Fruit fly (Drosophila melanogaster) whole organism, embryonic: ENCODE measurements around the gene CG31855.

Experiments
- Abd-B ChIP-seq: fragments of 200-800 bp; sonication (Bioruptor generic); optimal IDR thresholded peaks from 2 replicates; lab custom pipeline; 2018; ENCODE audit warnings: missing biosample characterization, mild to moderate bottlenecking, missing genetic modification characterization, moderate library complexity
- Aef1 ChIP-seq: fragments of 200-800 bp; sonication (Bioruptor generic); IDR thresholded peaks from 3 replicates; pipeline ENCODE4 v1.3.6; 2022; ENCODE audit warnings: missing biosample characterization, missing genetic modification characterization
- Atf6 ChIP-seq: fragments of 200-800 bp; sonication (Bioruptor generic); IDR thresholded peaks from 2 replicates; pipeline ENCODE4 v1.3.6; 2022; ENCODE audit warnings: missing biosample characterization, missing genetic modification characterization
- CG10543 ChIP-seq: fragments of 200-800 bp; sonication (Bioruptor generic); optimal IDR thresholded peaks from 3 replicates; lab custom pipeline; 2017; ENCODE audit warnings: missing biosample characterization, mild to moderate bottlenecking, missing genetic modification characterization, moderate library complexity
- CG11695 ChIP-seq: fragments of 200-800 bp; sonication (Bioruptor generic); IDR thresholded peaks from 3 replicates; pipeline ENCODE4 v1.3.6; 2022; ENCODE audit warnings: missing biosample characterization, missing genetic modification characterization
- CG12104 ChIP-seq: fragments of 200-800 bp; sonication (Bioruptor generic); optimal IDR thresholded peaks from 3 replicates; lab custom pipeline; 2016; ENCODE audit warnings: missing biosample characterization, missing genetic modification characterization
- CG14014 ChIP-seq: fragments of 200-800 bp; sonication (Bioruptor generic); IDR thresholded peaks from 2 replicates; pipeline ENCODE4 v1.3.6; 2022; ENCODE audit warnings: missing biosample characterization, missing genetic modification characterization
- CG15696 ChIP-seq: fragments of 200-800 bp; sonication (Bioruptor generic); optimal IDR thresholded peaks from 2 replicates; lab custom pipeline; 2019; ENCODE audit warnings: missing biosample characterization, mild to moderate bottlenecking, missing genetic modification characterization, moderate library complexity
- CG1602 ChIP-seq: fragments of 200-800 bp; sonication (Bioruptor generic); optimal IDR thresholded peaks from 3 replicates; lab custom pipeline; 2016; ENCODE audit warnings: missing biosample characterization, missing genetic modification characterization
- CG17912 ChIP-seq: fragments of 200-800 bp; sonication (Bioruptor generic); optimal IDR thresholded peaks from 2 replicates; lab custom pipeline; 2018; ENCODE audit warnings: missing biosample characterization, mild to moderate bottlenecking, missing genetic modification characterization
- CG18011 ChIP-seq: fragments of 200-800 bp; sonication (Bioruptor generic); optimal IDR thresholded peaks from 2 replicates; lab custom pipeline; 2017; ENCODE audit warnings: missing biosample characterization, missing genetic modification characterization, mild to moderate bottlenecking, moderate library complexity, missing genotype
- CG30403 ChIP-seq: fragments of 200-800 bp; sonication (Bioruptor generic); optimal IDR thresholded peaks from 3 replicates; lab custom pipeline; 2016; ENCODE audit warnings: missing biosample characterization, missing genetic modification characterization
- CG33213 ChIP-seq: fragments of 200-800 bp; sonication (Bioruptor generic); optimal IDR thresholded peaks from 3 replicates; lab custom pipeline; 2016; ENCODE audit warnings: missing biosample characterization, missing genetic modification characterization
- CG3838 ChIP-seq: fragments of 200-800 bp; sonication (Bioruptor generic); optimal IDR thresholded peaks from 3 replicates; lab custom pipeline; 2016; ENCODE audit warnings: missing biosample characterization, missing genetic modification characterization
- CG3995 ChIP-seq: fragments of 200-800 bp; sonication (Bioruptor generic); optimal IDR thresholded peaks from 3 replicates; lab custom pipeline; 2016; ENCODE audit warnings: missing biosample characterization, missing genetic modification characterization
- CG43689 ChIP-seq: fragments of 200-800 bp; sonication (Bioruptor generic); IDR thresholded peaks from 2 replicates; pipeline ENCODE4 v1.3.6; 2022; ENCODE audit warnings: missing biosample characterization, missing genetic modification characterization
- CG4854 ChIP-seq: fragments of 200-800 bp; sonication (Bioruptor generic); optimal IDR thresholded peaks from 2 replicates; lab custom pipeline; 2016; ENCODE audit warnings: missing biosample characterization, missing genetic modification characterization, inconsistent platforms
- CG7963 ChIP-seq: fragments of 200-800 bp; sonication (Bioruptor generic); IDR thresholded peaks from 3 replicates; pipeline ENCODE4 v1.3.6; 2022; ENCODE audit warnings: missing biosample characterization, missing genetic modification characterization; ENCODE audit not compliant: partially characterized antibody
- CG9876 ChIP-seq: fragments of 200-800 bp; sonication (Bioruptor generic); optimal IDR thresholded peaks from 2 replicates; lab custom pipeline; 2016; ENCODE audit warnings: missing biosample characterization, missing genetic modification characterization
- Dref ChIP-seq: fragments of 200-800 bp; sonication (Bioruptor generic); IDR thresholded peaks from 2 replicates; pipeline ENCODE4 v1.3.6; 2022; ENCODE audit warnings: missing biosample characterization, missing genetic modification characterization
- Ets97D ChIP-seq: fragments of 200-800 bp; sonication (Bioruptor generic); optimal IDR thresholded peaks from 3 replicates; lab custom pipeline; 2016; ENCODE audit warnings: missing biosample characterization, missing genetic modification characterization
- Lim3 ChIP-seq: fragments of 200-800 bp; sonication (Bioruptor generic); IDR thresholded peaks from 2 replicates; pipeline ENCODE4 v1.3.6; 2022; ENCODE audit warnings: missing biosample characterization, missing genetic modification characterization
- Lpt ChIP-seq: fragments of >200 bp; optimal IDR thresholded peaks from 2 replicates; lab custom pipeline; 2018; ENCODE audit warnings: missing biosample characterization, missing genetic modification characterization
- Max ChIP-seq: fragments of 200-800 bp; sonication (Bioruptor generic); optimal IDR thresholded peaks from 2 replicates; lab custom pipeline; 2016; ENCODE audit warnings: missing biosample characterization, mild to moderate bottlenecking, missing genetic modification characterization
- Nf-YA ChIP-seq: fragments of 200-800 bp; sonication (Bioruptor generic); IDR thresholded peaks from 2 replicates; pipeline ENCODE4 v1.3.6; 2022; ENCODE audit warnings: missing biosample characterization, missing genetic modification characterization
- Nf-YB ChIP-seq: fragments of 200-800 bp; sonication (Bioruptor generic); optimal IDR thresholded peaks from 3 replicates; lab custom pipeline; 2019; ENCODE audit warnings: missing biosample characterization, mild to moderate bottlenecking, missing genetic modification characterization, moderate library complexity
- Ptx1 ChIP-seq: fragments of 200-800 bp; sonication (Bioruptor generic); IDR thresholded peaks from 2 replicates; pipeline ENCODE4 v1.3.6; 2022; ENCODE audit warnings: missing biosample characterization, missing genetic modification characterization
- Sox100B ChIP-seq: fragments of 200-800 bp; sonication (Bioruptor generic); optimal IDR thresholded peaks from 3 replicates; lab custom pipeline; 2018; ENCODE audit warnings: missing biosample characterization, mild to moderate bottlenecking, missing genetic modification characterization
- Stat92E ChIP-seq, 3 experiments: fragments of >200 bp in 2 of 3; fragments of 200-800 bp in 1 of 3; sonication (Bioruptor generic) in 1 of 3; optimal IDR thresholded peaks; 2 replicates each; lab custom pipeline; 2017 to 2019; ENCODE audit warnings: missing biosample characterization in 3 of 3, missing genetic modification characterization in 3 of 3, mild to moderate bottlenecking in 1 of 3, moderate library complexity in 1 of 3
- Xbp1 ChIP-seq: fragments of 200-800 bp; sonication (Bioruptor generic); optimal IDR thresholded peaks from 3 replicates; lab custom pipeline; 2016; ENCODE audit warnings: missing biosample characterization, mild to moderate bottlenecking, missing genetic modification characterization
- ab ChIP-seq: fragments of 200-800 bp; sonication (Bioruptor generic); optimal IDR thresholded peaks from 2 replicates; lab custom pipeline; 2016; ENCODE audit warnings: missing biosample characterization, missing genetic modification characterization
- ato ChIP-seq: fragments of 200-800 bp; sonication (Bioruptor generic); IDR thresholded peaks from 2 replicates; pipeline ENCODE4 v1.3.6; 2022; ENCODE audit warnings: missing biosample characterization, missing genetic modification characterization; ENCODE audit not compliant: partially characterized antibody
- btn ChIP-seq: fragments of 200-800 bp; sonication (Bioruptor generic); optimal IDR thresholded peaks from 2 replicates; lab custom pipeline; 2016; ENCODE audit warnings: missing biosample characterization, missing genetic modification characterization
- ci ChIP-seq: fragments of 200-800 bp; sonication (Bioruptor generic); IDR thresholded peaks from 3 replicates; pipeline ENCODE4 v1.3.6; 2022; ENCODE audit warnings: missing biosample characterization, missing genetic modification characterization
- dati ChIP-seq: fragments of 200-800 bp; sonication (Bioruptor generic); IDR thresholded peaks from 2 replicates; pipeline ENCODE4 v1.3.6; 2022; ENCODE audit warnings: missing biosample characterization, missing genetic modification characterization
- dmrt99B ChIP-seq: fragments of 200-800 bp; sonication (Bioruptor generic); optimal IDR thresholded peaks from 2 replicates; lab custom pipeline; 2018; ENCODE audit warnings: missing biosample characterization, mild to moderate bottlenecking, missing genetic modification characterization, moderate library complexity
- ewg ChIP-seq: fragments of 200-800 bp; sonication (Bioruptor generic); optimal IDR thresholded peaks from 3 replicates; lab custom pipeline; 2017; ENCODE audit warnings: mild to moderate bottlenecking, missing biosample characterization, missing genetic modification reagents, missing genetic modification characterization
- gem ChIP-seq: fragments of 200-800 bp; sonication (Bioruptor generic); optimal IDR thresholded peaks from 2 replicates; lab custom pipeline; 2019; ENCODE audit warnings: missing biosample characterization, mild to moderate bottlenecking, missing genetic modification characterization, moderate library complexity
- gfzf ChIP-seq: fragments of 200-800 bp; sonication (Bioruptor generic); optimal IDR thresholded peaks from 2 replicates; lab custom pipeline; 2016; ENCODE audit warnings: missing biosample characterization, mild to moderate bottlenecking, missing genetic modification characterization, moderate library complexity
- h ChIP-seq: fragments of >200 bp; optimal IDR thresholded peaks from 2 replicates; lab custom pipeline; 2017
- kay ChIP-seq: fragments of 200-800 bp; sonication (Bioruptor generic); optimal IDR thresholded peaks from 2 replicates; lab custom pipeline; 2016; ENCODE audit warnings: missing biosample characterization, missing genetic modification characterization
- klu ChIP-seq: fragments of 200-800 bp; sonication (Bioruptor generic); IDR thresholded peaks from 2 replicates; pipeline ENCODE4 v1.3.6; 2022; ENCODE audit warnings: missing biosample characterization, missing genetic modification characterization
- nau ChIP-seq: fragments of 200-800 bp; sonication (Bioruptor generic); optimal IDR thresholded peaks from 3 replicates; lab custom pipeline; 2017; ENCODE audit warnings: missing biosample characterization, mild to moderate bottlenecking, missing genetic modification characterization, missing genetic modification reagents
- nmo ChIP-seq: fragments of 200-800 bp; sonication (Bioruptor generic); optimal IDR thresholded peaks from 2 replicates; lab custom pipeline; 2018; ENCODE audit warnings: missing biosample characterization, mild to moderate bottlenecking, missing genetic modification characterization, moderate library complexity
- ranshi ChIP-seq: fragments of 200-800 bp; sonication (Bioruptor generic); IDR thresholded peaks from 2 replicates; pipeline ENCODE4 v1.3.6; 2022; ENCODE audit warnings: missing biosample characterization, missing genetic modification characterization
- usp ChIP-seq: fragments of >200 bp; optimal IDR thresholded peaks from 2 replicates; lab custom pipeline; 2017; ENCODE audit warnings: missing biosample characterization, missing genetic modification characterization
- zen2 ChIP-seq: fragments of 200-800 bp; sonication (Bioruptor generic); IDR thresholded peaks from 3 replicates; pipeline ENCODE4 v1.3.6; 2022; ENCODE audit warnings: missing biosample characterization, missing genetic modification characterization; ENCODE audit not compliant: partially characterized antibody
- zfh1 ChIP-seq: fragments of 200-800 bp; sonication (Bioruptor generic); IDR thresholded peaks from 3 replicates; pipeline ENCODE4 v1.3.6; 2022; ENCODE audit warnings: missing biosample characterization, missing genetic modification characterization
- zfh2 ChIP-seq: fragments of 200-800 bp; sonication (Bioruptor generic); optimal IDR thresholded peaks from 2 replicates; lab custom pipeline; 2016; ENCODE audit warnings: missing biosample characterization, missing genetic modification characterization

The CG31855 gene

DNA sequence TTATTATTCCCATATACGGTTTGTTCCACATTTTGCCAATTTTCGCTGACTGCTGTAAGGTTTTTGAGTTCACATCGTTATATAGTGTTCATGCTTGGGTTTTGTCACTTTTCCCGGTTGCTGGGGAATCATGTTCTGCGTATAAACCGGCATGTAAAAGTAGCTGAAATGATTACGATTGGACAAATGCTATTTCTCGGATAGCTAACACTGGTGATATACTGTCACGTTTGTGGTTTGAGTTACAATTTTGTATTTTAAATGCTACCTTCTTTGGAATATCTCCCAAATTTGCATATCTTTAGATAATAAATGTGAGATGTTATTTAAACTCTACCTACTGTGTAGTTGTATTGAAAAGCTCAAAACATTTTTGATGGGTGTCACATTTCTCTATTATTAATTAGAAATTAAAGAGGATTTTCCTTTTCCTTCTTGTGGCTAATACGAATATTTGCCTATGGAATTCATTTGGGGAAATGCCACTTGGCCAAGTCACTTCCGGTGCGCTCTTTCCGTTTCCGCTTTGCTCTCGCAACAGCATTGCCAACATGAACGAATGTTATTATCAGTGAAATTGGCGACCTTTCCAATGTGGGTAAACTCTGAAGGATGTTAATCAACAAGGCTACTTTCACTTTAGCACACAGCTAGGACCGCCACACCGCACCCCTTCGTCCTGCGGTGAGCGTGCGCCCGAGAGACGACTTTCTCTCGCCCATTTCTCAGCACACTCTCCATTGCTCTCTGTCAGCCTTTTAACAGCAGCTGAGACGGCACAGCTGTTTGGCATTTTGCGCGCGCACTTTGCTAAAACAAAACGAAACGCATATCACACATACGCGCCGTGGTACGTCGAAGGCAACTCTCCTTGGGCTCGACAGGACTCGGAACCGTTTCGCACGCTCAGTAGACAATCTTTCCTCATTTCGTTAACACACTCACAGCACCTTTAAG, 45.8 kb downstream of the CG31855 start, which contains the start of the genes CG16956, CG42784 and CG43850 (continued):
- TF ChIP-seq ewg (peak; percentile 89), ato (GFP tag; lab: Robert Waterston, UW) (no peak), dmrt99B (peak; percentile 51), CG12104 (GFP tag; lab: Kevin White, UChicago) (peak; percentile 30), kay (GFP tag; lab: Kevin White, UChicago) (no peak), h (lab: Kevin White, UChicago) (no peak), CG18011 (GFP tag; lab: Kevin White, UChicago) (peak; percentile 13), Lim3 (GFP tag; lab: Robert Waterston, UW) (no peak), CG4854 (GFP tag; lab: Kevin White, UChicago) (no peak), CG33213 (GFP tag; lab: Kevin White, UChicago) (peak; percentile 30), nau (GFP tag; lab: Kevin White, UChicago) (peak; percentile 65), zfh2 (GFP tag; lab: Kevin White, UChicago) (no peak), CG43689 (GFP tag; lab: Robert Waterston, UW) (peak; percentile 46; the same call in 1 of the 2 replicates), ci (GFP tag; lab: Robert Waterston, UW) (peak; percentile 85), klu (no peak), ranshi (GFP tag; lab: Robert Waterston, UW) (no peak), CG17912 (GFP tag; lab: Kevin White, UChicago) (peak; percentile 71), Abd-B (no peak), btn (GFP tag; lab: Kevin White, UChicago) (no peak), Nf-YB (GFP tag; lab: Kevin White, UChicago) (peak; percentile 18), Aef1 (GFP tag; lab: Robert Waterston, UW) (no peak), Ptx1 (no peak), Nf-YA (GFP tag; lab: Robert Waterston, UW) (0 out of 2 replicates have a peak, but pooled peaks have one; percentile 10), ab (GFP tag; lab: Kevin White, UChicago) (no peak), CG30403 (no peak), Stat92E (GFP tag; optimal IDR thresholded peaks at IDR 0.05; lab: Kevin White, UChicago) (no peak), dati (GFP tag; lab: Robert Waterston, UW) (no peak), Lpt (GFP tag; lab: Kevin White, UChicago) (no peak), CG11695 (GFP tag; lab: Robert Waterston, UW) (peak; percentile 20; the same call in 1 of the 3 replicates), usp (GFP tag; lab: Kevin White, UChicago) (no peak), CG14014 (GFP tag; lab: Robert Waterston, UW) (no peak), CG9876 (no peak), Xbp1 (no peak), CG10543 (GFP tag; lab: Kevin White, UChicago) (peak; percentile 83), zen2 (no peak), CG3995 (GFP tag; lab: Kevin White, UChicago) (no peak), CG3838 (GFP tag; lab: Kevin White, UChicago) (no peak), zfh1 (GFP tag; lab: Robert Waterston, UW) (no peak), Sox100B (peak; percentile 54), Max (GFP tag; lab: Kevin White, UChicago) (no peak), CG15696 (tag; lab: Kevin White, UChicago) (no peak), gfzf (GFP tag; lab: Kevin White, UChicago) (no peak), gem (no peak), CG1602 (no peak), nmo (GFP tag; lab: Kevin White, UChicago) (no peak), CG7963 (GFP tag; lab: Robert Waterston, UW) (no peak), Dref (GFP tag; lab: Robert Waterston, UW) (no peak), Ets97D (GFP tag; lab: Kevin White, UChicago) (peak; percentile 97), Atf6 (GFP tag; lab: Robert Waterston, UW) (peak; percentile 64)
